Fruit fly (Drosophila melanogaster) whole organism, embryonic: ENCODE results near the gene wge.

Experiments
- ATbp ChIP-seq: fragments of 200-800 bp; sonication (Bioruptor generic); optimal IDR thresholded peaks from 2 replicates; lab custom pipeline; 2017; ENCODE audit warnings: missing biosample characterization, mild to moderate bottlenecking, missing genetic modification characterization, missing genetic modification reagents
- Abd-B ChIP-seq: fragments of 200-800 bp; sonication (Bioruptor generic); optimal IDR thresholded peaks from 2 replicates; lab custom pipeline; 2018; ENCODE audit warnings: missing biosample characterization, mild to moderate bottlenecking, missing genetic modification characterization, moderate library complexity
- CG13287 ChIP-seq: fragments of 200-800 bp; sonication (Bioruptor generic); IDR thresholded peaks from 2 replicates; pipeline ENCODE4 v1.3.6; 2022; ENCODE audit warnings: missing biosample characterization, missing genetic modification characterization; ENCODE audit not compliant: partially characterized antibody
- CG14014 ChIP-seq: fragments of 200-800 bp; sonication (Bioruptor generic); IDR thresholded peaks from 2 replicates; pipeline ENCODE4 v1.3.6; 2022; ENCODE audit warnings: missing biosample characterization, missing genetic modification characterization
- CG32532 ChIP-seq: fragments of 200-800 bp; sonication (Bioruptor generic); IDR thresholded peaks from 2 replicates; pipeline ENCODE4 v1.3.6; 2022; ENCODE audit warnings: missing biosample characterization, missing genetic modification characterization
- CG3847 ChIP-seq: fragments of 200-800 bp; sonication (Bioruptor generic); IDR thresholded peaks from 2 replicates; pipeline ENCODE4 v1.3.6; 2022; ENCODE audit warnings: missing biosample characterization, missing genetic modification characterization
- CG7786 ChIP-seq: fragments of 200-800 bp; sonication (Bioruptor generic); optimal IDR thresholded peaks from 2 replicates; lab custom pipeline; 2016; ENCODE audit warnings: missing biosample characterization, missing genetic modification characterization
- Hsf ChIP-seq: fragments of 200-800 bp; sonication (Bioruptor generic); optimal IDR thresholded peaks from 3 replicates; lab custom pipeline; 2016; ENCODE audit warnings: missing biosample characterization, missing genetic modification characterization
- Oli ChIP-seq: fragments of 200-800 bp; sonication (Bioruptor generic); optimal IDR thresholded peaks from 2 replicates; lab custom pipeline; 2018; ENCODE audit warnings: missing biosample characterization, mild to moderate bottlenecking, missing genetic modification characterization, moderate library complexity
- Rfx ChIP-seq: fragments of 200-800 bp; sonication (Bioruptor generic); IDR thresholded peaks from 2 replicates; pipeline ENCODE4 v1.3.6; 2022; ENCODE audit warnings: missing biosample characterization, missing genetic modification characterization
- fd96Cb ChIP-seq: fragments of 200-800 bp; sonication (Bioruptor generic); optimal IDR thresholded peaks from 2 replicates; lab custom pipeline; 2018; ENCODE audit warnings: missing biosample characterization, mild to moderate bottlenecking, missing genetic modification characterization, moderate library complexity
- pros ChIP-seq: fragments of 200-800 bp; sonication (Bioruptor generic); optimal IDR thresholded peaks from 3 replicates; lab custom pipeline; 2019; ENCODE audit warnings: missing biosample characterization, mild to moderate bottlenecking, missing genetic modification characterization, moderate library complexity
- tll ChIP-seq, 2 experiments: fragments of 200-800 bp in 1 of 2; fragments of >200 bp in 1 of 2; sonication (Bioruptor generic) in 1 of 2; optimal IDR thresholded peaks; 2 replicates each; lab custom pipeline; 2017 to 2019; ENCODE audit warnings: missing biosample characterization in 2 of 2, missing genetic modification characterization in 2 of 2, mild to moderate bottlenecking in 1 of 2, moderate library complexity in 1 of 2
- ttk ChIP-seq: fragments of 200-800 bp; sonication (Bioruptor generic); IDR thresholded peaks from 2 replicates; pipeline ENCODE4 v2.1.2; 2022; ENCODE audit warnings: missing biosample characterization, missing genetic modification characterization

DNA sequence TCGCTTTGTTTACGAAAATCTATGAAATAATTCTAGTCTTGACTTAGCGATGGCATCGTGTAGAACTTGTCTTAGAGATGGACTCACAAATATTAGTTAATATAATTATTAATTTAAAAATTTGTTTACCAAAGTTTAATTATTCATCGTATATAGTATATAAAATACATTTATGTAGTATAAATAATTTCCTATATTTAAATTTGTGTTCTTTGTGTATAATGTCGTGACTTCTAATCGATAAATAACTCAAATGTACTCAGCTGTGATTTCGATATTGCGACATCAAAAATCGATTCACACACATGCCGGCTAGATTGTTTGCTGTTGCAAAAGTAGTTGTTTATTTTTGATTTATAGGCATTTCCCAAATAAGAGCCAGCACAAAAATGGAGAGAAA, 30.6 kb downstream of the wge start, which contains the start of the genes wfs1 and Nup133:
- TF ChIP-seq CG32532 (GFP tag; lab: Robert Waterston, UW) (peak; percentile 66; the same call in 1 of the 2 replicates), CG3847 (GFP tag; lab: Robert Waterston, UW) (peak; percentile 75), Abd-B (GFP tag; lab: Kevin White, UChicago) (peak; percentile 68), ATbp (GFP tag; lab: Kevin White, UChicago) (peak; percentile 48), tll (GFP tag; optimal IDR thresholded peaks at IDR 0.05; lab: Kevin White, UChicago) (peak in 1 of 2 experiments; percentile 43), CG14014 (peak; percentile 79), CG7786 (GFP tag; lab: Kevin White, UChicago) (no peak), ttk (GFP tag; lab: Robert Waterston, UW) (peak; percentile 53), fd96Cb (tag; lab: Kevin White, UChicago) (peak; percentile 73), CG13287 (GFP tag; lab: Robert Waterston, UW) (peak; percentile 97), pros (GFP tag; lab: Kevin White, UChicago) (no peak), Oli (tag; lab: Kevin White, UChicago) (peak; percentile 66), Rfx (GFP tag; lab: Robert Waterston, UW) (peak; percentile 65), Hsf (no peak)
